Worm (Caenorhabditis elegans): ENCODE results near the gene nhr-257.

The nhr-257 gene

ce11 chrII:3810550-3810949 lies 42.2 kb upstream of the nhr-257 start (continued):
- no peak for TF ChIP-seq ama-1 (optimal IDR thresholded peaks at IDR 0.05)
- peak; percentile 25 for TF ChIP-seq nhr-90 (tag; optimal IDR thresholded peaks at IDR 0.05; ENCODE audit: poor library complexity)
- TF ChIP-seq tlp-1 (tag; optimal IDR thresholded peaks at IDR 0.05), result no peak
- peak; percentile 20 for TF ChIP-seq blmp-1 (tag; optimal IDR thresholded peaks at IDR 0.05)
- peak; percentile 73 for TF ChIP-seq elt-2 (tag; optimal IDR thresholded peaks at IDR 0.05)
- TF ChIP-seq sox-4 (tag; optimal IDR thresholded peaks at IDR 0.05), result no peak
- TF ChIP-seq ceh-63 (GFP tag; optimal IDR thresholded peaks at IDR 0.05), result no peak
- no peak for TF ChIP-seq Y116A8C.19 (tag; optimal IDR thresholded peaks at IDR 0.05; ENCODE audit: borderline replicate concordance)
- peak in 1 of 2 experiments; percentile 30 for TF ChIP-seq mdl-1 (tag; optimal IDR thresholded peaks at IDR 0.05)
- no peak for TF ChIP-seq sptf-1 (tag; optimal IDR thresholded peaks at IDR 0.05)
- TF ChIP-seq lin-13 (GFP tag; optimal IDR thresholded peaks at IDR 0.05), result no peak
- peak in 2 of 3 experiments; percentile 17 to 42 for TF ChIP-seq dpl-1 (GFP tag; optimal IDR thresholded peaks at IDR 0.05)
- peak; percentile 73 for TF ChIP-seq fkh-8 (tag; optimal IDR thresholded peaks at IDR 0.05)
- TF ChIP-seq ztf-4 (tag; optimal IDR thresholded peaks at IDR 0.05), result no peak
- peak; percentile 51 for TF ChIP-seq nhr-47 (tag; optimal IDR thresholded peaks at IDR 0.05)

- TF ChIP-seq lir-3 (tag; optimal IDR thresholded peaks at IDR 0.05; ENCODE audit: poor library complexity), result no peak
- TF ChIP-seq Y116A8C.19 (tag; optimal IDR thresholded peaks at IDR 0.05; ENCODE audit: borderline replicate concordance), result no peak
- no peak for TF ChIP-seq fkh-8 (tag; optimal IDR thresholded peaks at IDR 0.05)
- TF ChIP-seq nhr-76 (tag; optimal IDR thresholded peaks at IDR 0.05), result no peak
- no peak for TF ChIP-seq lin-14 (GFP tag; optimal IDR thresholded peaks at IDR 0.05)
- peak in 1 of 2 experiments; percentile 5 for TF ChIP-seq efl-1 (optimal IDR thresholded peaks at IDR 0.05)
- no peak for TF ChIP-seq efl-1 (GFP tag; optimal IDR thresholded peaks at IDR 0.05 in 1 of 2)
These were observed 40.9 kb upstream of the nhr-257 start, which contains the start of gene lido-15 for ce11 chrII:3811816-3812332. lido-15 (plus strand) TSS chrII:3812282.

ce11 chrII:3815445-3816208 lies 37.1 kb upstream of the nhr-257 start:
- TF ChIP-seq lin-35 (GFP tag; optimal IDR thresholded peaks at IDR 0.05), result peak in 1 of 2 experiments; percentile 15
- TF ChIP-seq ceh-90 (tag; optimal IDR thresholded peaks at IDR 0.05), result no peak
- peak; percentile 79 for TF ChIP-seq F16B12.6 (tag; optimal IDR thresholded peaks at IDR 0.05)
- TF ChIP-seq snu-23 (GFP tag; optimal IDR thresholded peaks at IDR 0.05), result peak; percentile 11
- peak; percentile 15 for TF ChIP-seq nhr-90 (tag; optimal IDR thresholded peaks at IDR 0.05; ENCODE audit: poor library complexity)
- no peak for TF ChIP-seq mep-1 (tag; optimal IDR thresholded peaks at IDR 0.05)
- peak; percentile 0 for TF ChIP-seq swsn-7 (tag; optimal IDR thresholded peaks at IDR 0.05)
- TF ChIP-seq efl-1 (optimal IDR thresholded peaks at IDR 0.05), result peak; percentile 34 to 55
- TF ChIP-seq efl-1 (GFP tag; optimal IDR thresholded peaks at IDR 0.05 in 1 of 2), result peak; percentile 39 to 68
- TF ChIP-seq lsy-2 (tag; optimal IDR thresholded peaks at IDR 0.05), result peak; percentile 26
- TF ChIP-seq nhr-20 (tag; optimal IDR thresholded peaks at IDR 0.05), result peak; percentile 21
- no peak for TF ChIP-seq C16A3.4 (tag; optimal IDR thresholded peaks at IDR 0.05)
- TF ChIP-seq dpl-1 (GFP tag; optimal IDR thresholded peaks at IDR 0.05), result peak in 2 of 3 experiments; percentile 21 to 53
- peak; percentile 31 for TF ChIP-seq nhr-47 (tag; optimal IDR thresholded peaks at IDR 0.05)
- TF ChIP-seq irx-1 (tag; optimal IDR thresholded peaks at IDR 0.05), result no peak
- peak; percentile 83 for TF ChIP-seq elt-2 (tag; optimal IDR thresholded peaks at IDR 0.05)
- peak; percentile 14 for TF ChIP-seq nhr-71 (tag; optimal IDR thresholded peaks at IDR 0.05)

ce11 chrII:3816251-3816849 lies 36.4 kb upstream of the nhr-257 start, which contains the start of gene fbxa-24:
fbxa-24 (plus strand) TSS chrII:3816526.
- TF ChIP-seq unc-86 (tag; optimal IDR thresholded peaks at IDR 0.05) (peak; percentile 23), rnt-1 (tag; optimal IDR thresholded peaks at IDR 0.05) (peak; percentile 7), snu-23 (GFP tag; optimal IDR thresholded peaks at IDR 0.05) (peak; percentile 30), egl-13 (tag; optimal IDR thresholded peaks at IDR 0.05) (peak; percentile 6), mep-1 (tag; optimal IDR thresholded peaks at IDR 0.05) (peak; percentile 38), lin-35 (GFP tag; optimal IDR thresholded peaks at IDR 0.05) (peak in 1 of 2 experiments; percentile 6), swsn-7 (tag; optimal IDR thresholded peaks at IDR 0.05) (peak; percentile 33), tbx-2 (tag; optimal IDR thresholded peaks at IDR 0.05) (peak; percentile 31), efl-1 (optimal IDR thresholded peaks at IDR 0.05) (peak; percentile 41 to 55), efl-1 (GFP tag; optimal IDR thresholded peaks at IDR 0.05 in 1 of 2) (peak; percentile 22 to 50), fkh-8 (tag; optimal IDR thresholded peaks at IDR 0.05) (peak; percentile 72), dsc-1 (tag; optimal IDR thresholded peaks at IDR 0.05) (peak; percentile 9), F16B12.6 (tag; optimal IDR thresholded peaks at IDR 0.05) (peak; percentile 6), isw-1 (GFP tag; IDR thresholded peaks at IDR 0.05) (peak; percentile 27), nhr-85 (tag) (peak; percentile 65), nhr-20 (tag; optimal IDR thresholded peaks at IDR 0.05) (peak; percentile 34), dpl-1 (GFP tag; optimal IDR thresholded peaks at IDR 0.05) (peak in 1 of 3 experiments; percentile 34), xbp-1 (tag; optimal IDR thresholded peaks at IDR 0.05) (peak; percentile 4), nhr-47 (tag; optimal IDR thresholded peaks at IDR 0.05) (peak; percentile 37), nhr-19 (GFP tag; conservative IDR thresholded peaks at IDR 0.05) (peak; percentile 58), lsy-2 (tag; optimal IDR thresholded peaks at IDR 0.05) (peak; percentile 30 to 46), lin-14 (GFP tag; optimal IDR thresholded peaks at IDR 0.05) (peak; percentile 77), nhr-71 (tag; optimal IDR thresholded peaks at IDR 0.05) (peak; percentile 57)

Data from whole organism, L1 larva.